Worm (Caenorhabditis elegans): ENCODE results near the gene K11C4.2.

ce11 chrV:6901943-6902549, 7.2 kb downstream of the K11C4.2 start:
- TF ChIP-seq nhr-28 (tag; optimal IDR thresholded peaks at IDR 0.05) = no peak
- TF ChIP-seq nhr-237 (tag; optimal IDR thresholded peaks at IDR 0.05) = no peak
- TF ChIP-seq nhr-12 (tag; optimal IDR thresholded peaks at IDR 0.05) = no peak
- TF ChIP-seq fkh-10 (GFP tag; optimal IDR thresholded peaks at IDR 0.05) = no peak
- no peak for TF ChIP-seq nhr-11 (tag; optimal IDR thresholded peaks at IDR 0.05)
- no peak for TF ChIP-seq nfya-1 (tag; optimal IDR thresholded peaks at IDR 0.05; ENCODE audit: insufficient read depth)
- no peak for TF ChIP-seq zag-1 (tag; optimal IDR thresholded peaks at IDR 0.05)
- no peak for TF ChIP-seq unc-39 (tag; optimal IDR thresholded peaks at IDR 0.05)
- TF ChIP-seq lin-15B (tag; optimal IDR thresholded peaks at IDR 0.05) = no peak
- TF ChIP-seq pha-4 (tag; optimal IDR thresholded peaks at IDR 0.05) = no peak

All from whole organism, L3 larva.